Worm (Caenorhabditis elegans) whole organism, L3 larva: ENCODE results near the gene Y32H12A.8.

Experiments used
- R02D3.7 ChIP-seq: fragments of 150-350 bp; optimal IDR thresholded peaks from 2 replicates; lab custom pipeline; 2014; ENCODE audit warnings: missing biosample characterization, missing genetic modification characterization
- ZK546.5 ChIP-seq: sonication (generic microtip); optimal IDR thresholded peaks from 2 replicates; lab custom pipeline; 2017; ENCODE audit warnings: missing biosample characterization, missing genetic modification characterization
- aly-2 ChIP-seq: fragments of 150-350 bp; optimal IDR thresholded peaks from 2 replicates; lab custom pipeline; 2014; ENCODE audit warnings: missing biosample characterization, missing genetic modification characterization
- ama-1 ChIP-seq: fragments of 150-350 bp; optimal IDR thresholded peaks from 2 replicates; lab custom pipeline; 2018
- ceh-16 ChIP-seq: sonication (generic microtip); optimal IDR thresholded peaks from 2 replicates; lab custom pipeline; 2017; ENCODE audit warnings: missing biosample characterization, missing genetic modification characterization
- ceh-28 ChIP-seq: fragments of 150-350 bp; optimal IDR thresholded peaks from 2 replicates; lab custom pipeline; 2014; ENCODE audit warnings: missing biosample characterization, missing genetic modification reagents, missing genetic modification characterization
- ceh-82 ChIP-seq: fragments of 150-350 bp; optimal IDR thresholded peaks from 2 replicates; lab custom pipeline; 2014; ENCODE audit warnings: missing biosample characterization, missing genetic modification characterization
- ceh-9 ChIP-seq: sonication (generic microtip); optimal IDR thresholded peaks from 2 replicates; lab custom pipeline; 2018; ENCODE audit warnings: missing biosample characterization, missing genetic modification characterization
- daf-12 ChIP-seq: fragments of 150-350 bp; optimal IDR thresholded peaks from 2 replicates; lab custom pipeline; 2014; ENCODE audit warnings: missing biosample characterization, missing genetic modification reagents, missing genetic modification characterization
- egl-27 ChIP-seq: sonication (generic microtip); optimal IDR thresholded peaks from 4 replicates; lab custom pipeline; 2017; ENCODE audit warnings: missing biosample characterization, missing genetic modification reagents, missing genetic modification characterization
- egl-5 ChIP-seq: fragments of 150-350 bp; optimal IDR thresholded peaks from 2 replicates; lab custom pipeline; 2017; ENCODE audit warnings: missing biosample characterization, missing genetic modification reagents, missing genetic modification characterization, inconsistent platforms
- elt-1 ChIP-seq: fragments of 150-350 bp; optimal IDR thresholded peaks from 2 replicates; lab custom pipeline; 2014; ENCODE audit warnings: missing biosample characterization, missing genetic modification characterization
- elt-2 ChIP-seq: sonication (generic microtip); optimal IDR thresholded peaks from 2 replicates; lab custom pipeline; 2016; ENCODE audit warnings: missing genetic modification reagents, mild to moderate bottlenecking, missing genetic modification characterization, missing compliant biosample characterization
- elt-3 ChIP-seq, 3 experiments: fragments of 150-350 bp in 1 of 3; sonication (generic microtip) in 2 of 3; optimal IDR thresholded peaks; 2 replicates in 2 of 3; 4 replicates in 1 of 3; lab custom pipeline; 2014 to 2017; ENCODE audit warnings: missing biosample characterization in 3 of 3, missing genetic modification characterization in 3 of 3
- eor-1 ChIP-seq, 2 experiments: fragments of 150-350 bp; optimal IDR thresholded peaks; 2 replicates each; lab custom pipeline; 2014 to 2018; ENCODE audit warnings: missing biosample characterization in 2 of 2, missing genetic modification characterization in 2 of 2
- fkh-10 ChIP-seq: sonication (generic microtip); optimal IDR thresholded peaks from 2 replicates; lab custom pipeline; 2017; ENCODE audit warnings: missing biosample characterization, missing genetic modification reagents, missing genetic modification characterization
- fkh-2 ChIP-seq: fragments of 150-350 bp; optimal IDR thresholded peaks from 2 replicates; lab custom pipeline; 2014; ENCODE audit warnings: missing biosample characterization, missing genetic modification reagents, missing genetic modification characterization
- fos-1 ChIP-seq: fragments of 150-350 bp; optimal IDR thresholded peaks from 2 replicates; lab custom pipeline; 2014; ENCODE audit warnings: missing biosample characterization, missing genetic modification characterization
- hmg-11 ChIP-seq: sonication (generic microtip); optimal IDR thresholded peaks from 2 replicates; lab custom pipeline; 2016; ENCODE audit warnings: missing genetic modification characterization, missing compliant biosample characterization
- jun-1 ChIP-seq: fragments of 150-350 bp; optimal IDR thresholded peaks from 2 replicates; lab custom pipeline; 2014; ENCODE audit warnings: missing biosample characterization, missing genetic modification reagents, missing genetic modification characterization
- lin-15B ChIP-seq: fragments of 150-350 bp; optimal IDR thresholded peaks from 2 replicates; lab custom pipeline; 2014; ENCODE audit warnings: missing biosample characterization, missing genetic modification characterization
- lin-39 ChIP-seq: fragments of 150-350 bp; optimal IDR thresholded peaks from 2 replicates; lab custom pipeline; 2018; ENCODE audit warnings: missing biosample characterization, missing genetic modification reagents, missing genetic modification characterization
- lsy-12 ChIP-seq: sonication (generic microtip); optimal IDR thresholded peaks from 2 replicates; lab custom pipeline; 2016; ENCODE audit warnings: mild to moderate bottlenecking, missing genetic modification characterization, missing compliant biosample characterization
- mdl-1 ChIP-seq: fragments of 150-350 bp; optimal IDR thresholded peaks from 2 replicates; lab custom pipeline; 2014; ENCODE audit warnings: missing biosample characterization, missing genetic modification characterization
- mml-1 ChIP-seq: fragments of 150-350 bp; sonication (generic microtip); optimal IDR thresholded peaks from 3 replicates; lab custom pipeline; 2014; ENCODE audit warnings: missing biosample characterization, missing genetic modification characterization
- nfya-1 ChIP-seq: sonication (generic microtip); optimal IDR thresholded peaks from 2 replicates; lab custom pipeline; 2017; ENCODE audit warnings: missing genetic modification characterization, mild to moderate bottlenecking, missing compliant biosample characterization, antibody characterized with exemption, moderate library complexity; ENCODE audit not compliant: insufficient read depth
- nhr-11 ChIP-seq: fragments of 150-350 bp; optimal IDR thresholded peaks from 2 replicates; lab custom pipeline; 2014; ENCODE audit warnings: missing biosample characterization, missing genetic modification characterization
- nhr-12 ChIP-seq: fragments of 150-350 bp; optimal IDR thresholded peaks from 2 replicates; lab custom pipeline; 2014; ENCODE audit warnings: missing biosample characterization, missing genetic modification characterization
- nhr-23 ChIP-seq: fragments of 150-350 bp; optimal IDR thresholded peaks from 2 replicates; lab custom pipeline; 2014; ENCODE audit warnings: missing biosample characterization, missing genetic modification reagents, missing genetic modification characterization
- nhr-237 ChIP-seq: fragments of 150-350 bp; optimal IDR thresholded peaks from 2 replicates; lab custom pipeline; 2014; ENCODE audit warnings: missing biosample characterization, missing genetic modification characterization
- nhr-25 ChIP-seq: sonication (generic microtip); optimal IDR thresholded peaks from 2 replicates; lab custom pipeline; 2017; ENCODE audit warnings: missing biosample characterization, missing genetic modification characterization
- nhr-28 ChIP-seq: fragments of 150-350 bp; optimal IDR thresholded peaks from 2 replicates; lab custom pipeline; 2014; ENCODE audit warnings: missing biosample characterization, missing genetic modification characterization
- nhr-43 ChIP-seq: sonication (generic microtip); optimal IDR thresholded peaks from 2 replicates; lab custom pipeline; 2016; ENCODE audit warnings: mild to moderate bottlenecking, missing genetic modification characterization, missing compliant biosample characterization; ENCODE audit not compliant: poor library complexity, severe bottlenecking
- nhr-67 ChIP-seq: fragments of 150-350 bp; optimal IDR thresholded peaks from 2 replicates; lab custom pipeline; 2014; ENCODE audit warnings: missing biosample characterization, missing genetic modification characterization
- nhr-76 ChIP-seq: fragments of 150-350 bp; sonication (generic microtip); optimal IDR thresholded peaks from 5 replicates; lab custom pipeline; 2014; ENCODE audit warnings: missing biosample characterization, missing genetic modification characterization
- nhr-77 ChIP-seq: fragments of 150-350 bp; optimal IDR thresholded peaks from 2 replicates; lab custom pipeline; 2014; ENCODE audit warnings: missing biosample characterization, missing genetic modification characterization
- pha-4 ChIP-seq: fragments of 150-350 bp; optimal IDR thresholded peaks from 2 replicates; lab custom pipeline; 2014; ENCODE audit warnings: missing biosample characterization, missing genetic modification reagents, missing genetic modification characterization
- pqm-1 ChIP-seq: fragments of 150-350 bp; optimal IDR thresholded peaks from 2 replicates; lab custom pipeline; 2017; ENCODE audit warnings: missing biosample characterization, missing genetic modification characterization, inconsistent platforms
- sea-2 ChIP-seq: fragments of 150-350 bp; sonication (generic microtip); optimal IDR thresholded peaks from 4 replicates; lab custom pipeline; 2014; ENCODE audit warnings: missing biosample characterization, missing genetic modification reagents, missing genetic modification characterization
- skn-1 ChIP-seq: fragments of 150-350 bp; optimal IDR thresholded peaks from 2 replicates; lab custom pipeline; 2014; ENCODE audit warnings: missing biosample characterization, missing genetic modification characterization
- snpc-4 ChIP-seq: fragments of 150-350 bp; optimal IDR thresholded peaks from 2 replicates; lab custom pipeline; 2014; ENCODE audit warnings: missing biosample characterization, missing genetic modification characterization
- tbx-2 ChIP-seq: sonication (generic microtip); optimal IDR thresholded peaks from 2 replicates; lab custom pipeline; 2016; ENCODE audit warnings: mild to moderate bottlenecking, missing genetic modification characterization, missing compliant biosample characterization
- unc-39 ChIP-seq: sonication (generic microtip); optimal IDR thresholded peaks from 4 replicates; lab custom pipeline; 2017; ENCODE audit warnings: missing biosample characterization, missing genetic modification characterization
- unc-62 ChIP-seq: fragments of 150-350 bp; sonication (generic microtip); optimal IDR thresholded peaks from 4 replicates; lab custom pipeline; 2014; ENCODE audit warnings: missing biosample characterization, missing genetic modification reagents, missing genetic modification characterization
- zag-1 ChIP-seq: fragments of 150-350 bp; optimal IDR thresholded peaks from 2 replicates; lab custom pipeline; 2014; ENCODE audit warnings: missing biosample characterization, missing genetic modification characterization
- ztf-11 ChIP-seq: fragments of 150-350 bp; optimal IDR thresholded peaks from 2 replicates; lab custom pipeline; 2014; ENCODE audit warnings: missing biosample characterization, missing genetic modification characterization
- ztf-4 ChIP-seq: fragments of 150-350 bp; optimal IDR thresholded peaks from 2 replicates; lab custom pipeline; 2014; ENCODE audit warnings: missing biosample characterization, missing genetic modification characterization

The Y32H12A.8 gene

ce11 chrIII:5361909-5362308, 43.9 kb downstream of the Y32H12A.8 start, which contains the start of gene Y32H12A.1:
Gene Y32H12A.1, plus strand, starts transcription at chrIII:5362209.
- TF ChIP-seq nhr-23 (tag; lab: Kevin White, UChicago) (no peak), fos-1 (no peak), jun-1 (tag; lab: Kevin White, UChicago) (no peak), nfya-1 (tag; lab: Kevin White, UChicago) (no peak), pqm-1 (tag; lab: Kevin White, UChicago) (no peak), nhr-43 (tag; lab: Kevin White, UChicago) (no peak), elt-1 (tag; lab: Kevin White, UChicago) (no peak), nhr-76 (tag; lab: Kevin White, UChicago) (no peak), ztf-4 (tag; lab: Kevin White, UChicago) (no peak), nhr-237 (tag; lab: Kevin White, UChicago) (no peak)

ce11 chrIII:5349250-5349649, 56.6 kb downstream of the Y32H12A.8 start, which contains the start of gene thoc-5:
Gene thoc-5, minus strand, starts transcription at chrIII:5349401.
- TF ChIP-seq fos-1 (no peak), ama-1 (lab: Kevin White, UChicago) (no peak), hmg-11 (tag; lab: Kevin White, UChicago) (peak; percentile 32), nhr-25 (tag; lab: Kevin White, UChicago) (peak; percentile 61), zag-1 (tag; lab: Kevin White, UChicago) (no peak), nhr-67 (tag; lab: Kevin White, UChicago) (no peak), ZK546.5 (tag; lab: Kevin White, UChicago) (no peak), sea-2 (no peak), nhr-237 (tag; lab: Kevin White, UChicago) (no peak), nfya-1 (tag; lab: Kevin White, UChicago) (peak; percentile 79), egl-27 (tag; lab: Kevin White, UChicago) (no peak), ceh-16 (tag; lab: Kevin White, UChicago) (no peak), fkh-2 (tag; lab: Kevin White, UChicago) (no peak), ceh-28 (tag; lab: Kevin White, UChicago) (peak; percentile 53), nhr-11 (no peak), tbx-2 (tag; lab: Kevin White, UChicago) (no peak), ztf-4 (tag; lab: Kevin White, UChicago) (no peak), unc-62 (GFP tag; lab: Kevin White, UChicago) (no peak), aly-2 (tag; lab: Kevin White, UChicago) (no peak), lsy-12 (tag; lab: Kevin White, UChicago) (peak; percentile 86), elt-3 (tag; optimal IDR thresholded peaks at IDR 0.05; lab: Kevin White, UChicago) (no peak), pha-4 (peak; percentile 80), nhr-43 (tag; lab: Kevin White, UChicago) (peak; percentile 93), nhr-76 (tag; lab: Kevin White, UChicago) (no peak), snpc-4 (tag; lab: Kevin White, UChicago) (peak; percentile 74), elt-2 (peak; percentile 25), pqm-1 (tag; lab: Kevin White, UChicago) (peak; percentile 31), lin-39 (peak; percentile 16), ceh-9 (tag; lab: Kevin White, UChicago) (no peak), nhr-28 (tag; lab: Kevin White, UChicago) (no peak), mml-1 (tag; lab: Kevin White, UChicago) (no peak), ceh-82 (tag; lab: Kevin White, UChicago) (peak; percentile 37), nhr-12 (no peak), egl-5 (tag; lab: Kevin White, UChicago) (peak; percentile 18), skn-1 (no peak), ztf-11 (no peak), daf-12 (no peak), unc-39 (tag; lab: Kevin White, UChicago) (no peak), nhr-23 (tag; lab: Kevin White, UChicago) (peak; percentile 80), fkh-10 (GFP tag; lab: Kevin White, UChicago) (no peak), nhr-77 (tag; lab: Kevin White, UChicago) (no peak), R02D3.7 (tag; lab: Kevin White, UChicago) (peak; percentile 41), lin-15B (tag; lab: Kevin White, UChicago) (peak; percentile 86), eor-1 (tag; optimal IDR thresholded peaks at IDR 0.05; lab: Kevin White, UChicago) (no peak), jun-1 (tag; lab: Kevin White, UChicago) (peak; percentile 37), elt-1 (tag; lab: Kevin White, UChicago) (no peak), mdl-1 (tag; lab: Kevin White, UChicago) (no peak)
